Worm (Caenorhabditis elegans) whole organism, late embryonic: Measurements from ENCODE around the gene F25E5.8.

Experiments
- C08G9.2 ChIP-seq: sonication (generic microtip); optimal IDR thresholded peaks from 2 replicates; lab custom pipeline; 2016; ENCODE audit warnings: mild to moderate bottlenecking, missing genetic modification characterization, moderate library complexity, missing compliant biosample characterization
- C38D4.7 ChIP-seq: fragments of 200-800 bp; sonication (Bioruptor generic); optimal IDR thresholded peaks from 2 replicates; lab custom pipeline; 2018; ENCODE audit warnings: mild to moderate bottlenecking, missing genetic modification characterization, moderate library complexity, missing compliant biosample characterization
- K09A11.1 ChIP-seq: sonication (generic microtip); optimal IDR thresholded peaks from 2 replicates; lab custom pipeline; 2017; ENCODE audit warnings: antibody characterized with exemption, mild to moderate bottlenecking, missing genetic modification characterization, missing compliant biosample characterization; ENCODE audit not compliant: insufficient read depth
- T23F11.4 ChIP-seq: fragments of 200-800 bp; sonication (Bioruptor generic); optimal IDR thresholded peaks from 2 replicates; lab custom pipeline; 2018; ENCODE audit warnings: mild to moderate bottlenecking, missing genetic modification characterization, missing compliant biosample characterization
- Y22D7AL.16 ChIP-seq: sonication (generic microtip); optimal IDR thresholded peaks from 2 replicates; lab custom pipeline; 2016; ENCODE audit warnings: missing genetic modification characterization, missing compliant biosample characterization
- ceh-18 ChIP-seq: sonication (generic microtip); optimal IDR thresholded peaks from 2 replicates; lab custom pipeline; 2016; ENCODE audit warnings: missing genetic modification characterization, missing compliant biosample characterization
- ceh-2 ChIP-seq: sonication (generic microtip); optimal IDR thresholded peaks from 2 replicates; lab custom pipeline; 2016; ENCODE audit warnings: missing genotype, missing genetic modification characterization, missing compliant biosample characterization
- ceh-31 ChIP-seq: sonication (generic microtip); optimal IDR thresholded peaks from 2 replicates; lab custom pipeline; 2016; ENCODE audit warnings: missing genetic modification characterization, missing compliant biosample characterization
- ceh-45 ChIP-seq: fragments of 200-800 bp; sonication (Bioruptor generic); IDR thresholded peaks from 2 replicates; pipeline ENCODE4 v1.3.6; 2022; ENCODE audit warnings: missing genetic modification reagents, missing genetic modification characterization, missing compliant biosample characterization
- ceh-48 ChIP-seq: sonication (generic microtip); optimal IDR thresholded peaks from 2 replicates; lab custom pipeline; 2016; ENCODE audit warnings: missing genetic modification characterization, inconsistent platforms, missing compliant biosample characterization
- ceh-6 ChIP-seq: fragments of 200-800 bp; sonication (Bioruptor generic); optimal IDR thresholded peaks from 2 replicates; lab custom pipeline; 2018; ENCODE audit warnings: mild to moderate bottlenecking, missing genetic modification characterization, missing compliant biosample characterization
- elt-2 ChIP-seq: sonication (generic microtip); optimal IDR thresholded peaks from 2 replicates; lab custom pipeline; 2016; ENCODE audit warnings: missing genetic modification reagents, missing genetic modification characterization, missing compliant biosample characterization
- fax-1 ChIP-seq: sonication (generic microtip); optimal IDR thresholded peaks from 2 replicates; lab custom pipeline; 2016; ENCODE audit warnings: missing genotype, missing genetic modification characterization, missing compliant biosample characterization
- gmeb-2 ChIP-seq: sonication (generic microtip); optimal IDR thresholded peaks from 2 replicates; lab custom pipeline; 2016; ENCODE audit warnings: missing genetic modification characterization, inconsistent platforms, missing compliant biosample characterization
- hlh-13 ChIP-seq: fragments of 200-800 bp; sonication (Bioruptor generic); optimal IDR thresholded peaks from 2 replicates; lab custom pipeline; 2018; ENCODE audit warnings: mild to moderate bottlenecking, missing genetic modification characterization, missing compliant biosample characterization
- hlh-8 ChIP-seq: sonication (generic microtip); optimal IDR thresholded peaks from 2 replicates; lab custom pipeline; 2016; ENCODE audit warnings: missing genotype, missing genetic modification characterization, missing compliant biosample characterization
- lin-11 ChIP-seq: fragments of 200-800 bp; sonication (Bioruptor generic); optimal IDR thresholded peaks from 2 replicates; lab custom pipeline; 2018; ENCODE audit warnings: mild to moderate bottlenecking, missing genetic modification characterization, missing compliant biosample characterization
- nfya-1 ChIP-seq: sonication (generic microtip); optimal IDR thresholded peaks from 2 replicates; lab custom pipeline; 2017; ENCODE audit warnings: missing genetic modification characterization, mild to moderate bottlenecking, missing compliant biosample characterization, antibody characterized with exemption, moderate library complexity
- npax-4 ChIP-seq: sonication (generic microtip); optimal IDR thresholded peaks from 2 replicates; lab custom pipeline; 2016; ENCODE audit warnings: missing genetic modification characterization, missing compliant biosample characterization
- odd-2 ChIP-seq: sonication (generic microtip); optimal IDR thresholded peaks from 2 replicates; lab custom pipeline; 2017; ENCODE audit warnings: antibody characterized with exemption, mild to moderate bottlenecking, missing genetic modification characterization, missing compliant biosample characterization
- pha-2 ChIP-seq: sonication (generic microtip); optimal IDR thresholded peaks from 2 replicates; lab custom pipeline; 2017; ENCODE audit warnings: mild to moderate bottlenecking, missing genetic modification characterization, missing compliant biosample characterization
- pqm-1 ChIP-seq: sonication (generic microtip); optimal IDR thresholded peaks from 2 replicates; lab custom pipeline; 2016; ENCODE audit warnings: missing genetic modification characterization, missing compliant biosample characterization
- sox-4 ChIP-seq: sonication (generic microtip); optimal IDR thresholded peaks from 2 replicates; lab custom pipeline; 2017; ENCODE audit warnings: mild to moderate bottlenecking, missing genetic modification characterization, inconsistent platforms, missing compliant biosample characterization
- syd-9 ChIP-seq: sonication (generic microtip); optimal IDR thresholded peaks from 2 replicates; lab custom pipeline; 2016; ENCODE audit warnings: mild to moderate bottlenecking, missing genetic modification characterization, moderate library complexity, missing compliant biosample characterization
- ttx-3 ChIP-seq: sonication (generic microtip); optimal IDR thresholded peaks from 2 replicates; lab custom pipeline; 2016; ENCODE audit warnings: missing genetic modification reagents, missing genetic modification characterization, missing compliant biosample characterization
- unc-42 ChIP-seq: sonication (generic microtip); optimal IDR thresholded peaks from 2 replicates; lab custom pipeline; 2016; ENCODE audit warnings: missing genotype, missing genetic modification characterization, missing compliant biosample characterization
- unc-86 ChIP-seq: sonication (generic microtip); optimal IDR thresholded peaks from 2 replicates; lab custom pipeline; 2016; ENCODE audit warnings: missing genetic modification characterization, missing compliant biosample characterization
- zip-5 ChIP-seq: sonication (generic microtip); optimal IDR thresholded peaks from 2 replicates; lab custom pipeline; 2016; ENCODE audit warnings: missing genetic modification characterization, missing compliant biosample characterization
- ztf-16 ChIP-seq: sonication (generic microtip); optimal IDR thresholded peaks from 2 replicates; lab custom pipeline; 2017; ENCODE audit warnings: missing genetic modification characterization, missing compliant biosample characterization

F25E5.8 gene

DNA sequence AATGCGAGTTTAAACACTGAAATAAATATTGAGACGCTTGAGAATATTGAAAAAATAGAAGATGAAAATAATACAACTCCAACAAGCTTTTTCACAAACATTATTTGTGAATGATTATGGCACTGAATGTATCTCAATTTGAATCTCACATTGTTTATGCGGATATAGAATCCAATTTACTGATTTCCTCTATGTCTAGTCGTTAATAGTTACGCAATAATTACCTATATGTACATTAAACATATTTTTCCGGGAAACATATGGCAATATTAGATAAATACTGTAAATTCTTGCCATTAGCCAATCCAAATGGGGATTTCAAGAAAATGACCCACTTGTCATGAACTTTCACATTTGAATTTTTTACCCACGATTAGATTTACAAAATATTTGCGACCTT lies 40.4 kb upstream of the F25E5.8 start, which contains the start of gene srx-9:
srx-9 (minus strand) TSS at position 101 of the 400 bp plus-strand sequence.
- TF ChIP-seq ceh-45 (GFP tag; lab: Robert Waterston, UW): no peak
- TF ChIP-seq syd-9: no peak
- TF ChIP-seq C08G9.2 (tag; lab: Kevin White, UChicago): no peak
- no peak for TF ChIP-seq nfya-1

DNA sequence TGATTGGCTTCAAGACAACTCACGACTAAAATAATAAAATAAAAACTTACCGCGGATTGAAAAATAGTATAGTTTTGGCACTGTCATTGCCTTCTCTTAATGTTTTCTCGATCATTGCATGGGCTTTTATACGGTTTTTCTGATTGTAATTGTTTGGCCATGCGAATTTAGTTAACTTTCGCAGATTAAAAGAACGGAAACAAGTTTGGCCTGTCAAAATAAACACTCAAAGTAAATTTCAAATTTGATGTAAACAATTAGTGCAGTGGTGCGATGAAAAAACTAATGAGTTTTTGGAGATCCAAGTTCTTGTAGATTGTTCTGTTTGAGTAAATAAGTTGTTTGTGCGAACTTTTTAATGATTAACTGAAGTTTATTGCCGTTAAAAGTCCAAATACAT lies 36.5 kb upstream of the F25E5.8 start, which contains the start of gene gst-41:
gst-41 (minus strand) TSS at position 101 of the 400 bp plus-strand sequence.
- TF ChIP-seq ztf-16 (tag; lab: Kevin White, UChicago) (no peak), elt-2 (tag; lab: Kevin White, UChicago) (no peak), odd-2 (tag; lab: Kevin White, UChicago) (no peak), gmeb-2 (no peak)

DNA sequence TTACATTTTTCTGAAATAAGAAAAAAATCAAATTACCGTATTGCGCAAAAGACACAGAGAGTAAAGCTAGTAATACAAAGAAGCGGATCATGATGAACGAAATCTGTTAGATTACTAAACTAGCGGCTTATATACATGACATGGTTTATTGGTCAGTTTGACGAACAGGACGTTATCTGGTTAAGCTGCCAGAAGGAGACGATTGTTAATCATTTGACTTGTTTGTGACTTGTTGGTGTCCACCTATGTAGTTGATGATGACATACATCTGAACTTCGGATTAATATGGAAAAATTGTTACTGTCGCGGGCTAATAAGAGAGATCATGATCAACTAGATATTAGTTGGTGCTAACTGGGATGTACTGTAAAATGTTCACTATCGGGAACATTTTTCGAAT lies 35.6 kb upstream of the F25E5.8 start, which contains the start of gene cnc-9:
cnc-9 (minus strand) TSS at position 101 of the 400 bp plus-strand sequence.
- TF ChIP-seq ceh-6 (GFP tag; lab: Kevin White, UChicago): no peak
- TF ChIP-seq pha-2 (tag; lab: Kevin White, UChicago): no peak
- TF ChIP-seq Y22D7AL.16 (tag; lab: Kevin White, UChicago): no peak
- TF ChIP-seq hlh-8 (tag; lab: Kevin White, UChicago): no peak
- TF ChIP-seq gmeb-2: no peak
- TF ChIP-seq ceh-31: no peak
- no peak for TF ChIP-seq lin-11 (tag; lab: Kevin White, UChicago)

DNA sequence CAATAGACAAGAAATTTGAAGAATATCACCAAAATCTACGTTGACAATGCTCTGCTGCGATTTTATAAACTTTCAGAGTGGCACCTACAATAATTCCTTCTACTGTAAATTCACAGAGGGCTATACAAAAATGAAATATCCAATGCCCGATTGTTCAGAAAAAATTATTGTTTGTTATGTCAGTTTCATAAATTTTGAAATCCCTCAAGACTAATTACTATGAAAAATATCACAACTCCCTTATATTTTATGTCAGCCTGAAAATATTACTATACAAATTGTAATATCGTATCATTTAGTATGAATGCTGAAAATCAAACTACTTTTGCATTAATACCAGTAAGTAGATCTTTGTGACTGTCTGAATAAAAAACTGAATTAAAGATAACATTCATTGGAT lies 35.1 kb upstream of the F25E5.8 start, which contains the start of gene srx-60:
srx-60 (plus strand) TSS at position 301 of the 400 bp plus-strand sequence.
- TF ChIP-seq unc-42: no peak
- no peak for TF ChIP-seq ceh-2 (tag; lab: Kevin White, UChicago)
- no peak for TF ChIP-seq ceh-18 (tag; lab: Kevin White, UChicago)
- no peak for TF ChIP-seq ceh-48

DNA sequence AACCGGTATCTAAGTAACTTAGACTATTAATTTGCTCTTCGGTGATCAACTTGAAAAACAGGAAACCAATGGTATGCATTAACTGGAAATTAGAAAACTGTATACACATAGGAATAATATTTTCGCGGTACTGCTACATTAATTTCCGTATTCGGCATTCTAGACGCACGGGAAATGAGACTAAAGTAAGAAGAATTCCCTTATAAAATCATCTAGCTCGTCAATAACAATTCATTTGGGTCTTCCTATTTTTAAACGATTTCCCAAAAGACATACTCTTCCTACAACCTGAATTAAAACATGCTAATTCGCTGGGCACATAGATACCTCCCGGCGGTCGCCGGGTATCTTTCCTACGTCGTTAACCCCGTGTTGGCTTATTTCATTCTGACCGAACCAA lies 33.4 kb upstream of the F25E5.8 start, which contains the start of gene srj-13:
srj-13 (plus strand) TSS at position 301 of the 400 bp plus-strand sequence.
- no peak for TF ChIP-seq hlh-8 (tag; lab: Kevin White, UChicago)
- TF ChIP-seq ceh-48: no peak
- TF ChIP-seq T23F11.4 (GFP tag; lab: Kevin White, UChicago): no peak
- no peak for TF ChIP-seq pqm-1
- no peak for TF ChIP-seq ceh-2 (tag; lab: Kevin White, UChicago)
- TF ChIP-seq npax-4 (tag; lab: Kevin White, UChicago): no peak
- TF ChIP-seq ceh-45 (GFP tag; lab: Robert Waterston, UW): no peak
- TF ChIP-seq C38D4.7 (GFP tag; lab: Kevin White, UChicago): no peak
- TF ChIP-seq unc-86 (tag; lab: Kevin White, UChicago): no peak
- TF ChIP-seq unc-42: no peak
- TF ChIP-seq sox-4 (tag; lab: Kevin White, UChicago): no peak
- no peak for TF ChIP-seq elt-2 (tag; lab: Kevin White, UChicago)
- no peak for TF ChIP-seq zip-5
- no peak for TF ChIP-seq hlh-13 (GFP tag; lab: Kevin White, UChicago)
- TF ChIP-seq, all 69 proteins: peak for 0

DNA sequence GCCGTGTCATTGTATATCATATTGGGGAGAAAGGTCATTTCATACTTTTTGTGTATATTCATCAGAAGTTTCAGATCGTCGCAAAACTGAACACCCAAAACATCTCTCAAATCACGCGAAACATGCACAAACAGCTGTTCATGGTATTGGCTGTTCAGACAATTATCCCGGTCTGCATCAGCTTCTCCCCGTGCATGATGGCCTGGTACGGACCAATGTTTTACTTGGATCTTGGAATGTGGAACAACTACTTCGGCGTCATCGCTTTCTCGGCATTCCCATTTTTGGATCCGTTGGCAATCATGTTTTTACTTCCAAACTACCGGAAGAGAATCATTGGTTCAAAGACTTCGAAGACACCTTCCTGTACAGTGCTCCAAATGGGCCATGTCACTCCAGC lies 32.2 kb upstream of the F25E5.8 start:
- TF ChIP-seq fax-1 (no peak), odd-2 (tag; lab: Kevin White, UChicago) (no peak), K09A11.1 (tag; lab: Kevin White, UChicago) (no peak)

DNA sequence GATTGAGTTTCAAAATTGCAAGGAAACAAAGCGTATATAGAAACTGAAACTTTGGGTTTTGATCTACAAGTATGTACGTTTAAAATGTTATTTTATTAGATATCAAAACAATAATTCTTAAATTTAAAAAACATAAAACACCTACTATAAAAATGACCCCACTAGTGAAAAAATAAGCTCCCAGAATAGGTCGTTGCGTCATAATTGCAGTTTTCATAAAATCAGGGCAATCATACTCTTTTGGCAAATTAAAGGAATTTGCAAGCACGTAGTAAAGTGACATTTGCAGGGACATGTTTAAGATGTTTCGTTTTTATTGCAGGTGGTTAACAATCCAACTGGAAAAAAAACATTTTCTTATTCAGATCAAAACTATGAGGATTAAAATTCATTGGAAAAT lies 27.2 kb upstream of the F25E5.8 start, which contains the start of gene srt-6:
srt-6 (minus strand) TSS at position 295 of the 400 bp plus-strand sequence.
- TF ChIP-seq ttx-3 (tag; lab: Kevin White, UChicago) (no peak), C08G9.2 (tag; lab: Kevin White, UChicago) (no peak)
